Fruit fly (Drosophila melanogaster): ENCODE data around the gene CG12986.

The CG12986 gene

dm6 chrX:17780295-17780694, 39.2 kb downstream of the CG12986 start (continued):
- TF ChIP-seq Elba2 (GFP tag; optimal IDR thresholded peaks at IDR 0.05) (no peak), grn (GFP tag; optimal IDR thresholded peaks at IDR 0.05) (no peak), ken (GFP tag; IDR thresholded peaks at IDR 0.05) (0 out of 3 replicates have a peak, but pooled peaks have one; percentile 19), sna (GFP tag; IDR thresholded peaks at IDR 0.05; ENCODE audit: partially characterized antibody) (no peak), CG1603 (tag; optimal IDR thresholded peaks at IDR 0.05) (no peak), CG30403 (GFP tag; optimal IDR thresholded peaks at IDR 0.05) (peak; percentile 52), CG8944 (GFP tag; optimal IDR thresholded peaks at IDR 0.05) (peak; percentile 49), ase (GFP tag; IDR thresholded peaks at IDR 0.05) (no peak), CG15073 (GFP tag; optimal IDR thresholded peaks at IDR 0.05) (no peak), tup (GFP tag; optimal IDR thresholded peaks at IDR 0.05) (no peak), CG32772 (GFP tag; IDR thresholded peaks at IDR 0.05) (0 out of 2 replicates have a peak, but pooled peaks have one; percentile 13), hbn (GFP tag; IDR thresholded peaks at IDR 0.05; ENCODE audit: partially characterized antibody) (no peak), BEAF-32 (GFP tag; optimal IDR thresholded peaks at IDR 0.05) (no peak), Ada2b (GFP tag; IDR thresholded peaks at IDR 0.05) (no peak), scrt (GFP tag; optimal IDR thresholded peaks at IDR 0.05) (no peak), lbe (GFP tag; optimal IDR thresholded peaks at IDR 0.05) (no peak), CG3995 (GFP tag; optimal IDR thresholded peaks at IDR 0.05) (no peak), CG30431 (GFP tag; optimal IDR thresholded peaks at IDR 0.05) (peak; percentile 27), stc (GFP tag; IDR thresholded peaks at IDR 0.05) (no peak), tgo (GFP tag; IDR thresholded peaks at IDR 0.05) (no peak), schlank (tag; optimal IDR thresholded peaks at IDR 0.05) (no peak), Mrtf (GFP tag; IDR thresholded peaks at IDR 0.05) (no peak), CG7786 (GFP tag; optimal IDR thresholded peaks at IDR 0.05) (no peak), CG8290 (GFP tag; optimal IDR thresholded peaks at IDR 0.05) (no peak), CG8290 (tag; optimal IDR thresholded peaks at IDR 0.05) (no peak), D19A (tag; optimal IDR thresholded peaks at IDR 0.05) (peak; percentile 48), CG3407 (GFP tag; optimal IDR thresholded peaks at IDR 0.05) (no peak), Hsf (GFP tag; optimal IDR thresholded peaks at IDR 0.05) (peak; percentile 8), CG32532 (GFP tag; IDR thresholded peaks at IDR 0.05) (no peak), CG16813 (GFP tag; IDR thresholded peaks at IDR 0.05; ENCODE audit: partially characterized antibody) (no peak), maf-S (GFP tag; optimal IDR thresholded peaks at IDR 0.05) (no peak), fu2 (GFP tag; optimal IDR thresholded peaks at IDR 0.05) (no peak), CG16815 (GFP tag; optimal IDR thresholded peaks at IDR 0.05) (peak; percentile 34), chif (GFP tag; optimal IDR thresholded peaks at IDR 0.05) (peak; percentile 19 to 34), CG12104 (GFP tag; optimal IDR thresholded peaks at IDR 0.05) (no peak), Aef1 (GFP tag; IDR thresholded peaks at IDR 0.05) (no peak), nau (GFP tag; optimal IDR thresholded peaks at IDR 0.05) (no peak), CG30020 (tag; optimal IDR thresholded peaks at IDR 0.05) (no peak), unpg (GFP tag; optimal IDR thresholded peaks at IDR 0.05) (no peak), fd96Cb (tag; optimal IDR thresholded peaks at IDR 0.05) (peak; percentile 53), CG3838 (GFP tag; optimal IDR thresholded peaks at IDR 0.05) (no peak), jumu (GFP tag; optimal IDR thresholded peaks at IDR 0.05) (no peak), CG18599 (GFP tag; optimal IDR thresholded peaks at IDR 0.05) (peak; percentile 2), CG6683 (GFP tag; optimal IDR thresholded peaks at IDR 0.05) (no peak), NFAT (GFP tag; IDR thresholded peaks at IDR 0.05) (no peak), Sin3A (optimal IDR thresholded peaks at IDR 0.05) (no peak), MTF-1 (GFP tag; optimal IDR thresholded peaks at IDR 0.05; ENCODE audit: borderline replicate concordance) (no peak), CG10431 (GFP tag; optimal IDR thresholded peaks at IDR 0.05) (no peak), CG7745 (tag; optimal IDR thresholded peaks at IDR 0.05) (no peak), Dip2 (GFP tag; IDR thresholded peaks at IDR 0.05) (no peak), CG12299 (tag; optimal IDR thresholded peaks at IDR 0.05) (no peak), tna (GFP tag; IDR thresholded peaks at IDR 0.05; ENCODE audit: partially characterized antibody) (no peak)
